Fruit fly (Drosophila melanogaster): ENCODE results near the gene CG42729.

Gene CG42729

DNA sequence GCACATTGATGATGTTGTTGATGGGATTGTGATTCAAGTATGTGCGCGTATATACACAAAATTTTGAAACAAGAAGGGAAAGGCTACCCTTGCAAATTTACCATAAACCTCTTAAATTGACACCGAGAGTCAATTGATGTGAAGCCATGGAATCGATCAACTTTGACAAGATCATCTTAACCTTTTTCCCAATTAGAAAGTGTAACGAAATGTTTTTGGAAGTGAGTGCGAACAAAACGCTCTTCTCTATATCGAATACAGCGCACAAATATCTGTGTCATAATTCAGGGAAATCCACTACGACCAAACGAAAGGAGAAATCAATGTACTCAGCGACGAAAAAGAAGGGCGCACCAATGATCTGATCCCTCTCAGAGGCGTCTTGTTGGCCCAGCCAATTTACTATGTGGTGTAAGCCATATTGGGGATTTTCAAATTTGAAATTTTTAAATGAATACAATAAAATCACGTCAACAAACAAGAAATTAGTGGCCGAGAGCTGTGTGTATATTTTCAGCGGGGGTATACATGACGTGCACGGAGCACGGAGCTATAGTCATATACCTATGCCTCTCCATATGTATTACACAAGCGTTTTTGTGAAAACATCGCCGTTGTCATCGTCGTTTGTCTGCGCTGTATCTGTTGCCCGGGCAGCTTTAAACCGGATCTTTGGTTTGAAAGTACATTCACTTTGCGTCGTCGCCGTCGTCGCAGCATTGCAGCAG is 6.2 kb upstream of the CG42729 start (continued):
- peak; percentile 11; the same call in 1 of the 2 replicates for TF ChIP-seq CG9215 (GFP tag; IDR thresholded peaks at IDR 0.05)
- no peak for TF ChIP-seq CG4404 (GFP tag; IDR thresholded peaks at IDR 0.05)
- TF ChIP-seq CG4360 (GFP tag; IDR thresholded peaks at IDR 0.05): 0 out of 2 replicates have a peak, but pooled peaks have one; percentile 26
- TF ChIP-seq Camta (GFP tag; optimal IDR thresholded peaks at IDR 0.05): no peak
- 0 out of 2 replicates have a peak, but pooled peaks have one; percentile 5 for TF ChIP-seq slbo (GFP tag; IDR thresholded peaks at IDR 0.05)
- no peak for TF ChIP-seq CG4854 (GFP tag; optimal IDR thresholded peaks at IDR 0.05)
- no peak for TF ChIP-seq CG5953 (GFP tag; IDR thresholded peaks at IDR 0.05)
- no peak for TF ChIP-seq Elba2 (GFP tag; optimal IDR thresholded peaks at IDR 0.05)
- 0 out of 3 replicates have a peak, but pooled peaks have one; percentile 6 for TF ChIP-seq CG11093 (GFP tag; IDR thresholded peaks at IDR 0.05)
- TF ChIP-seq CG17361 (GFP tag; IDR thresholded peaks at IDR 0.05): no peak
- TF ChIP-seq CG12659 (GFP tag; optimal IDR thresholded peaks at IDR 0.05): peak; percentile 31
- peak; percentile 16 for TF ChIP-seq nerfin-1 (tag; optimal IDR thresholded peaks at IDR 0.05)
- peak; percentile 39 for TF ChIP-seq CG10979 (tag; optimal IDR thresholded peaks at IDR 0.05)
- 0 out of 2 replicates have a peak, but pooled peaks have one; percentile 17 for TF ChIP-seq toy (GFP tag; IDR thresholded peaks at IDR 0.05)
- peak; percentile 19 for TF ChIP-seq pum (GFP tag; optimal IDR thresholded peaks at IDR 0.05)
- TF ChIP-seq ems (GFP tag; optimal IDR thresholded peaks at IDR 0.05): peak; percentile 26
- peak; percentile 5 for TF ChIP-seq cwo (GFP tag; optimal IDR thresholded peaks at IDR 0.05)
- no peak for TF ChIP-seq ewg (GFP tag; optimal IDR thresholded peaks at IDR 0.05)
- peak; percentile 57 for TF ChIP-seq CG17359 (tag; optimal IDR thresholded peaks at IDR 0.05)
- TF ChIP-seq HHEX (GFP tag; optimal IDR thresholded peaks at IDR 0.05): peak; percentile 40
- no peak for TF ChIP-seq CG15011 (GFP tag; optimal IDR thresholded peaks at IDR 0.05)
- TF ChIP-seq Hr39 (optimal IDR thresholded peaks at IDR 0.05): no peak
- TF ChIP-seq B-H2 (GFP tag; optimal IDR thresholded peaks at IDR 0.05): no peak
- TF ChIP-seq CG15514 (GFP tag; optimal IDR thresholded peaks at IDR 0.05): no peak
- no peak for TF ChIP-seq CG12104 (GFP tag; optimal IDR thresholded peaks at IDR 0.05)
- no peak for TF ChIP-seq sna (GFP tag; IDR thresholded peaks at IDR 0.05; ENCODE audit: partially characterized antibody)
- TF ChIP-seq CG15696 (tag; optimal IDR thresholded peaks at IDR 0.05): peak; percentile 18
- TF ChIP-seq D19A (tag; optimal IDR thresholded peaks at IDR 0.05): peak; percentile 75
- TF ChIP-seq nmo (GFP tag; optimal IDR thresholded peaks at IDR 0.05): peak; percentile 32
- peak; percentile 46 for TF ChIP-seq CG9932 (GFP tag; IDR thresholded peaks at IDR 0.05)
- peak; percentile 17 for TF ChIP-seq CG17385 (GFP tag; optimal IDR thresholded peaks at IDR 0.05)
- peak; percentile 66 for TF ChIP-seq oc (tag; optimal IDR thresholded peaks at IDR 0.05)
- peak; percentile 36 for TF ChIP-seq grau (tag; optimal IDR thresholded peaks at IDR 0.05)
- TF ChIP-seq lilli (GFP tag; optimal IDR thresholded peaks at IDR 0.05): peak; percentile 29
- peak; percentile 8 for TF ChIP-seq org-1 (GFP tag; optimal IDR thresholded peaks at IDR 0.05)
- peak; percentile 12 for TF ChIP-seq CG4328 (GFP tag; optimal IDR thresholded peaks at IDR 0.05)
- peak; percentile 3 for TF ChIP-seq corto (GFP tag; optimal IDR thresholded peaks at IDR 0.05)
- TF ChIP-seq NfI (GFP tag; optimal IDR thresholded peaks at IDR 0.05): peak; percentile 36
- TF ChIP-seq mam (GFP tag; optimal IDR thresholded peaks at IDR 0.05): peak; percentile 52
- peak; percentile 40 for TF ChIP-seq Ssrp (tag; optimal IDR thresholded peaks at IDR 0.05)
- TF ChIP-seq Oli (tag; optimal IDR thresholded peaks at IDR 0.05): peak; percentile 26
- peak; percentile 32 for TF ChIP-seq Dip3 (GFP tag; optimal IDR thresholded peaks at IDR 0.05)
- no peak for TF ChIP-seq Dek (tag; optimal IDR thresholded peaks at IDR 0.05)
- TF ChIP-seq Sox100B (GFP tag; optimal IDR thresholded peaks at IDR 0.05): peak; percentile 28
- TF ChIP-seq CG32772 (GFP tag; IDR thresholded peaks at IDR 0.05): 0 out of 2 replicates have a peak, but pooled peaks have one; percentile 4
- TF ChIP-seq CG7357 (GFP tag; IDR thresholded peaks at IDR 0.05): 0 out of 3 replicates have a peak, but pooled peaks have one; percentile 8
- TF ChIP-seq gsb-n (tag; optimal IDR thresholded peaks at IDR 0.05): peak; percentile 59
- no peak for TF ChIP-seq CG4730 (GFP tag; IDR thresholded peaks at IDR 0.05)
- TF ChIP-seq h (optimal IDR thresholded peaks at IDR 0.05): no peak

Measured in whole organism, embryonic.